Worm (Caenorhabditis elegans) whole organism, L1 larva: ENCODE data around the gene srz-104.

Source experiments
- aha-1 ChIP-seq: fragments of 150-350 bp; optimal IDR thresholded peaks from 2 replicates; lab custom pipeline; 2014; ENCODE audit warnings: missing biosample characterization, missing genetic modification characterization
- aly-2 ChIP-seq: fragments of 150-350 bp; optimal IDR thresholded peaks from 2 replicates; lab custom pipeline; 2014; ENCODE audit warnings: missing biosample characterization, missing genetic modification characterization
- ama-1 ChIP-seq: fragments of 150-350 bp; optimal IDR thresholded peaks from 2 replicates; lab custom pipeline; 2014
- ceh-82 ChIP-seq, 3 experiments: fragments of 150-350 bp in 1 of 3; sonication (generic microtip) in 2 of 3; optimal IDR thresholded peaks; 2 replicates each; lab custom pipeline; 2014 to 2017; ENCODE audit warnings: missing biosample characterization in 3 of 3, missing genetic modification characterization in 3 of 3
- dpl-1 ChIP-seq, 3 experiments: fragments of 150-350 bp in 2 of 3; sonication (generic microtip) in 1 of 3; optimal IDR thresholded peaks; 2 replicates each; lab custom pipeline; 2014 to 2017; ENCODE audit warnings: missing biosample characterization in 3 of 3, missing genetic modification characterization in 3 of 3, missing genetic modification reagents in 3 of 3
- jun-1 ChIP-seq: fragments of 150-350 bp; optimal IDR thresholded peaks from 2 replicates; lab custom pipeline; 2014; ENCODE audit warnings: missing biosample characterization, missing genetic modification reagents, missing genetic modification characterization
- nhr-11 ChIP-seq: fragments of 150-350 bp; optimal IDR thresholded peaks from 2 replicates; lab custom pipeline; 2014; ENCODE audit warnings: missing biosample characterization, missing genetic modification characterization
- nhr-28 ChIP-seq: fragments of 150-350 bp; optimal IDR thresholded peaks from 2 replicates; lab custom pipeline; 2014; ENCODE audit warnings: missing biosample characterization, missing genetic modification characterization
- pqm-1 ChIP-seq: sonication (generic microtip); optimal IDR thresholded peaks from 3 replicates; lab custom pipeline; 2017; ENCODE audit warnings: missing biosample characterization, missing genetic modification characterization
- swsn-7 ChIP-seq: sonication (generic microtip); optimal IDR thresholded peaks from 2 replicates; lab custom pipeline; 2016; ENCODE audit warnings: missing genetic modification characterization, missing compliant biosample characterization

DNA sequence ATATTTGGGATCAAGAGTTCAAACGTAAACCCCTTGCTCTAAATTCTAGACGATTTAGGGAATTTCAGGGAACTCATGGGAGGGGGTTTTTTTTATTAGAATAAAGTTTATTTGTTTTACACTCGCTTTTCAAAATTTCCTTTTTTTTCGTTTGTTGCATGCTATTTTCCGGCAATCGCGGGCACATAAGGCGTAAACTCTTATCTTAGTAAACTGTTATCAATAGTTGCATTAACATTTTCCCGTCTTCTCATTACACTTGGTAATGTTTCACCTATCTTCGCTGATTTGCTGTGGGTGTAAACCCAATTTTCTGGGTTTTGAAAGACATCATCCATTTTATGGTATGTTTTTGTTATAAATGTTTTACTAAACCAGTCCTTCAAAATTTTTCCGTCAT is 29.6 kb upstream of the srz-104 start:
- no peak for TF ChIP-seq nhr-28 (tag; lab: Kevin White, UChicago)
- no peak for TF ChIP-seq dpl-1 (GFP tag; optimal IDR thresholded peaks at IDR 0.05; lab: Kevin White, UChicago)
- TF ChIP-seq jun-1 (tag; lab: Kevin White, UChicago), result no peak
- no peak for TF ChIP-seq pqm-1 (tag; lab: Kevin White, UChicago)
- no peak for TF ChIP-seq ceh-82 (tag; optimal IDR thresholded peaks at IDR 0.05; lab: Kevin White, UChicago)
- no peak for TF ChIP-seq aha-1 (tag; lab: Kevin White, UChicago)
- TF ChIP-seq aly-2 (tag; lab: Kevin White, UChicago), result no peak
- no peak for TF ChIP-seq ama-1
- no peak for TF ChIP-seq swsn-7 (tag; lab: Kevin White, UChicago)
- no peak for TF ChIP-seq nhr-11
